Fruit fly (Drosophila melanogaster) whole organism, embryonic: Measurements from ENCODE around the gene Vm34Ca.
A peak's percentile ranks its signal among the peaks of the same experiment; 100 is the strongest.

Experiments used
- Atf6 ChIP-seq: fragments of 200-800 bp; sonication (Bioruptor generic); IDR thresholded peaks from 2 replicates; pipeline ENCODE4 v1.3.6; 2022; ENCODE audit warnings: missing biosample characterization, missing genetic modification characterization
- CG10366 ChIP-seq: fragments of 200-800 bp; sonication (Bioruptor generic); IDR thresholded peaks from 2 replicates; pipeline ENCODE4 v1.3.6; 2022; ENCODE audit warnings: missing biosample characterization, missing genetic modification characterization
- CG10543 ChIP-seq: fragments of 200-800 bp; sonication (Bioruptor generic); optimal IDR thresholded peaks from 3 replicates; lab custom pipeline; 2017; ENCODE audit warnings: missing biosample characterization, mild to moderate bottlenecking, missing genetic modification characterization, moderate library complexity
- CG10979 ChIP-seq: fragments of 200-800 bp; sonication (Bioruptor generic); optimal IDR thresholded peaks from 2 replicates; lab custom pipeline; 2018; ENCODE audit warnings: missing biosample characterization, mild to moderate bottlenecking, missing genetic modification characterization, moderate library complexity
- CG11085 ChIP-seq: fragments of 200-800 bp; sonication (Bioruptor generic); IDR thresholded peaks from 2 replicates; pipeline ENCODE4 v1.3.6; 2022; ENCODE audit warnings: missing biosample characterization, missing genetic modification characterization
- CG14860 ChIP-seq: fragments of 200-800 bp; sonication (Bioruptor generic); IDR thresholded peaks from 3 replicates; pipeline ENCODE4 v1.3.6; 2022; ENCODE audit warnings: missing biosample characterization, missing genetic modification characterization; ENCODE audit not compliant: partially characterized antibody
- CG15479 ChIP-seq: fragments of 200-800 bp; sonication (Bioruptor generic); optimal IDR thresholded peaks from 3 replicates; lab custom pipeline; 2019; ENCODE audit warnings: missing biosample characterization, mild to moderate bottlenecking, missing genetic modification characterization, moderate library complexity
- CG1792 ChIP-seq: fragments of 200-800 bp; sonication (Bioruptor generic); optimal IDR thresholded peaks from 2 replicates; lab custom pipeline; 2016; ENCODE audit warnings: missing biosample characterization, missing genetic modification characterization
- CG18764 ChIP-seq: fragments of 200-800 bp; sonication (Bioruptor generic); optimal IDR thresholded peaks from 3 replicates; lab custom pipeline; 2016; ENCODE audit warnings: missing biosample characterization, missing genetic modification characterization
- CG4730 ChIP-seq: fragments of 200-800 bp; sonication (Bioruptor generic); IDR thresholded peaks from 2 replicates; pipeline ENCODE4 v1.3.6; 2022; ENCODE audit warnings: missing biosample characterization, missing genetic modification characterization
- CG4820 ChIP-seq: fragments of 200-800 bp; sonication (Bioruptor generic); optimal IDR thresholded peaks from 3 replicates; lab custom pipeline; 2016; ENCODE audit warnings: missing biosample characterization, missing genetic modification characterization
- CG4854 ChIP-seq: fragments of 200-800 bp; sonication (Bioruptor generic); optimal IDR thresholded peaks from 2 replicates; lab custom pipeline; 2016; ENCODE audit warnings: missing biosample characterization, missing genetic modification characterization, inconsistent platforms
- CG6175 ChIP-seq: fragments of 200-800 bp; sonication (Bioruptor generic); IDR thresholded peaks from 3 replicates; pipeline ENCODE4 v1.3.6; 2022; ENCODE audit warnings: missing biosample characterization, missing genetic modification characterization
- CG7357 ChIP-seq: fragments of 200-800 bp; sonication (Bioruptor generic); IDR thresholded peaks from 3 replicates; pipeline ENCODE4 v1.3.6; 2022; ENCODE audit warnings: missing biosample characterization, missing genetic modification characterization
- CG8478 ChIP-seq: fragments of >200 bp; optimal IDR thresholded peaks from 2 replicates; lab custom pipeline; 2018
- CG9215 ChIP-seq: fragments of 200-800 bp; sonication (Bioruptor generic); IDR thresholded peaks from 2 replicates; pipeline ENCODE4 v1.3.6; 2022; ENCODE audit warnings: missing biosample characterization, missing genetic modification characterization
- CG9727 ChIP-seq: fragments of 200-800 bp; sonication (Bioruptor generic); optimal IDR thresholded peaks from 3 replicates; lab custom pipeline; 2017; ENCODE audit warnings: missing biosample characterization, mild to moderate bottlenecking, missing genetic modification characterization
- Chrac-16 ChIP-seq: fragments of 200-800 bp; sonication (Bioruptor generic); optimal IDR thresholded peaks from 3 replicates; lab custom pipeline; 2016; ENCODE audit warnings: missing biosample characterization, missing genetic modification characterization
- CrebB ChIP-seq: fragments of 200-800 bp; sonication (Bioruptor generic); optimal IDR thresholded peaks from 3 replicates; lab custom pipeline; 2018; ENCODE audit warnings: missing biosample characterization, mild to moderate bottlenecking, missing genetic modification characterization
- Dip2 ChIP-seq: fragments of 200-800 bp; sonication (Bioruptor generic); IDR thresholded peaks from 2 replicates; pipeline ENCODE4 v1.3.6; 2022; ENCODE audit warnings: missing biosample characterization, missing genetic modification characterization
- Fer2 ChIP-seq: fragments of 200-800 bp; sonication (Bioruptor generic); optimal IDR thresholded peaks from 2 replicates; lab custom pipeline; 2018; ENCODE audit warnings: missing biosample characterization, mild to moderate bottlenecking, missing genetic modification characterization, moderate library complexity
- Kr ChIP-seq: fragments of 200-800 bp; sonication (Bioruptor generic); optimal IDR thresholded peaks from 2 replicates; lab custom pipeline; 2017; ENCODE audit warnings: missing biosample characterization, mild to moderate bottlenecking, missing genetic modification characterization
- Meics ChIP-seq: fragments of 200-800 bp; sonication (Bioruptor generic); optimal IDR thresholded peaks from 2 replicates; lab custom pipeline; 2017; ENCODE audit warnings: missing biosample characterization, mild to moderate bottlenecking, missing genetic modification characterization
- Side ChIP-seq: fragments of 200-800 bp; sonication (Bioruptor generic); optimal IDR thresholded peaks from 2 replicates; lab custom pipeline; 2016; ENCODE audit warnings: missing biosample characterization, missing genetic modification characterization
- Sry-β ChIP-seq: fragments of 200-800 bp; sonication (Bioruptor generic); optimal IDR thresholded peaks from 2 replicates; lab custom pipeline; 2018; ENCODE audit warnings: missing biosample characterization, mild to moderate bottlenecking, missing genetic modification characterization, moderate library complexity
- Taf1 ChIP-seq: fragments of 200-800 bp; sonication (Bioruptor generic); IDR thresholded peaks from 2 replicates; pipeline ENCODE4 v1.3.6; 2022; ENCODE audit warnings: missing biosample characterization, missing genetic modification characterization
- Trl ChIP-seq, 3 experiments: fragments of >200 bp in 2 of 3; fragments of 200-800 bp in 1 of 3; sonication (Bioruptor generic) in 1 of 3; optimal IDR thresholded peaks; 2 replicates in 1 of 3; 3 replicates in 2 of 3; lab custom pipeline; 2016 to 2017; ENCODE audit warnings: missing biosample characterization in 1 of 3, missing genetic modification characterization in 1 of 3
- ase ChIP-seq: fragments of 200-800 bp; sonication (Bioruptor generic); IDR thresholded peaks from 3 replicates; pipeline ENCODE4 v1.3.6; 2022; ENCODE audit warnings: missing biosample characterization, missing genetic modification characterization
- bigmax ChIP-seq: fragments of 200-800 bp; sonication (Bioruptor generic); optimal IDR thresholded peaks from 2 replicates; lab custom pipeline; 2018; ENCODE audit warnings: missing biosample characterization, mild to moderate bottlenecking, missing genetic modification characterization
- crp ChIP-seq, 2 experiments: fragments of 200-800 bp; sonication (Bioruptor generic); optimal IDR thresholded peaks; 2 replicates in 1 of 2; 3 replicates in 1 of 2; lab custom pipeline; 2017; ENCODE audit warnings: missing biosample characterization in 2 of 2, missing genetic modification characterization in 2 of 2, mild to moderate bottlenecking in 1 of 2, moderate library complexity in 1 of 2
- dan ChIP-seq: fragments of 200-800 bp; sonication (Bioruptor generic); IDR thresholded peaks from 2 replicates; pipeline ENCODE4 v1.3.6; 2022; ENCODE audit warnings: missing biosample characterization, missing genetic modification characterization
- dmrt11E ChIP-seq: fragments of 200-800 bp; sonication (Bioruptor generic); optimal IDR thresholded peaks from 3 replicates; lab custom pipeline; 2018; ENCODE audit warnings: missing biosample characterization, mild to moderate bottlenecking, missing genetic modification characterization, moderate library complexity
- ems ChIP-seq: fragments of 200-800 bp; sonication (Bioruptor generic); optimal IDR thresholded peaks from 3 replicates; lab custom pipeline; 2016; ENCODE audit warnings: missing biosample characterization, missing genetic modification characterization
- ftz-f1 ChIP-seq: fragments of 200-800 bp; sonication (Bioruptor generic); optimal IDR thresholded peaks from 2 replicates; lab custom pipeline; 2016; ENCODE audit warnings: missing biosample characterization, missing genetic modification characterization
- gcm ChIP-seq: fragments of 200-800 bp; sonication (Bioruptor generic); optimal IDR thresholded peaks from 2 replicates; lab custom pipeline; 2019; ENCODE audit warnings: missing biosample characterization, mild to moderate bottlenecking, missing genetic modification characterization, moderate library complexity
- gsb-n ChIP-seq: fragments of 200-800 bp; sonication (Bioruptor generic); optimal IDR thresholded peaks from 3 replicates; lab custom pipeline; 2018; ENCODE audit warnings: missing biosample characterization, mild to moderate bottlenecking, missing genetic modification characterization
- hth ChIP-seq: fragments of >200 bp; optimal IDR thresholded peaks from 2 replicates; lab custom pipeline; 2017; ENCODE audit warnings: inconsistent platforms
- insv ChIP-seq, 2 experiments: fragments of 200-800 bp; sonication (Bioruptor generic); optimal IDR thresholded peaks; 3 replicates each; lab custom pipeline; 2016 to 2018; ENCODE audit warnings: missing biosample characterization in 2 of 2, missing genetic modification characterization in 2 of 2
- kah ChIP-seq: fragments of 200-800 bp; sonication (Bioruptor generic); optimal IDR thresholded peaks from 2 replicates; lab custom pipeline; 2018; ENCODE audit warnings: missing biosample characterization, mild to moderate bottlenecking, missing genetic modification characterization
- luna ChIP-seq: fragments of 200-800 bp; sonication (Bioruptor generic); optimal IDR thresholded peaks from 2 replicates; lab custom pipeline; 2016; ENCODE audit warnings: missing biosample characterization, missing genetic modification characterization
- pan ChIP-seq, 4 experiments: fragments of >200 bp in 3 of 4; fragments of 200-800 bp in 1 of 4; sonication (Bioruptor generic) in 1 of 4; optimal IDR thresholded peaks in 3 of 4; IDR thresholded peaks in 1 of 4; 2 replicates each; pipeline versions ENCODE4 v1.3.6 to Lab custom; 2017 to 2022; ENCODE audit warnings: missing biosample characterization in 2 of 4, missing genetic modification characterization in 2 of 4, mixed read lengths in 1 of 4
- phol ChIP-seq: fragments of 200-800 bp; sonication (Bioruptor generic); optimal IDR thresholded peaks from 3 replicates; lab custom pipeline; 2018; ENCODE audit warnings: missing biosample characterization, mild to moderate bottlenecking, missing genetic modification characterization, moderate library complexity
- prd ChIP-seq, 3 experiments: fragments of >200 bp in 2 of 3; fragments of 200-800 bp in 1 of 3; sonication (Bioruptor generic) in 1 of 3; optimal IDR thresholded peaks in 2 of 3; IDR thresholded peaks in 1 of 3; 2 replicates in 2 of 3; 3 replicates in 1 of 3; pipeline versions ENCODE4 v1.3.6 to Lab custom; 2017 to 2022; ENCODE audit warnings: missing biosample characterization in 1 of 3, missing genetic modification characterization in 1 of 3
- rib ChIP-seq: fragments of 200-800 bp; sonication (Bioruptor generic); IDR thresholded peaks from 2 replicates; pipeline ENCODE4 v1.3.6; 2022; ENCODE audit warnings: missing biosample characterization, missing genetic modification characterization
- sens-2 ChIP-seq: fragments of 200-800 bp; sonication (Bioruptor generic); IDR thresholded peaks from 2 replicates; pipeline ENCODE4 v1.3.6; 2022; ENCODE audit warnings: missing biosample characterization, missing genetic modification characterization
- unpg ChIP-seq: fragments of 200-800 bp; sonication (Bioruptor generic); optimal IDR thresholded peaks from 3 replicates; lab custom pipeline; 2018; ENCODE audit warnings: missing biosample characterization, mild to moderate bottlenecking, missing genetic modification characterization, moderate library complexity
- vnd ChIP-seq: fragments of 200-800 bp; sonication (Bioruptor generic); IDR thresholded peaks from 3 replicates; pipeline ENCODE4 v1.3.6; 2022; ENCODE audit warnings: missing biosample characterization, missing genetic modification characterization; ENCODE audit not compliant: partially characterized antibody
- z ChIP-seq: fragments of 200-800 bp; sonication (Bioruptor generic); IDR thresholded peaks from 3 replicates; pipeline ENCODE4 v1.3.6; 2022; ENCODE audit warnings: missing biosample characterization, missing genetic modification characterization
- zfh1 ChIP-seq: fragments of 200-800 bp; sonication (Bioruptor generic); IDR thresholded peaks from 3 replicates; pipeline ENCODE4 v1.3.6; 2022; ENCODE audit warnings: missing biosample characterization, missing genetic modification characterization

Vm34Ca gene

DNA sequence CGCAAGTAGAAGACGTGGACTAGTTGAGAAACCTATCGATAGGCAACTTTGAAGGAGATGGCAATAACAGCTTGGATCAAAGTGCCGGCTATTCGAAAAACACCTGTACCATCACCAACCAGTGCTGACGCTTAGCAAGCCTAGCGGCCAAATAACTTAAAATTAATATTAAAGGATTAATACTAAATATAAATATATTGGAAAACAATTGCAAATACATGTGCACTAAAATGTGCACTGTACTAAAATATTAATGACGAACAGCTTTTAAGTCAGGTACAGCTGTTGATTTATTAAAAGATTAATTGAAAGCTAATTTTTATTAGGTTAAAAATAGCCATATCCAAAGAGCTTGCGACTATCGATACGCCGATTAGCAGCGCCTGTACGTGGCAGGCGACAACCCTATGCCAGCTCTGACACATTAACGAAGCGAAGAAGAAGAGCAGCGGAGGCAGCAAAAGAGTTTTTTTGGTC lies 32.9 kb downstream of the Vm34Ca start, which contains the start of the genes CG9302 and beta'COP (continued):
- peak; percentile 78 for TF ChIP-seq CG9727 (GFP tag; lab: Kevin White, UChicago)
- no peak for TF ChIP-seq Side
- peak; percentile 60; the same call in 1 of the 3 replicates for TF ChIP-seq zfh1
- TF ChIP-seq insv (GFP tag; optimal IDR thresholded peaks at IDR 0.05; lab: Kevin White, UChicago): peak in 1 of 2 experiments; percentile 37
- peak; percentile 67 for TF ChIP-seq dmrt11E (tag; lab: Kevin White, UChicago)
- peak; percentile 46 for TF ChIP-seq CG4820 (GFP tag; lab: Kevin White, UChicago)
- TF ChIP-seq CG6175: no peak
- TF ChIP-seq kah: peak; percentile 7
- no peak for TF ChIP-seq Atf6 (GFP tag; lab: Robert Waterston, UW)
- no peak for TF ChIP-seq CG15479 (GFP tag; lab: Kevin White, UChicago)
- TF ChIP-seq CG10979 (tag; lab: Kevin White, UChicago): peak; percentile 55
- TF ChIP-seq Trl (optimal IDR thresholded peaks at IDR 0.05; lab: Kevin White, UChicago): no peak
- TF ChIP-seq Trl (GFP tag; optimal IDR thresholded peaks at IDR 0.05; lab: Kevin White, UChicago): peak; percentile 22
- no peak for TF ChIP-seq ftz-f1 (GFP tag; lab: Kevin White, UChicago)
- peak; percentile 41; the same call in 1 of the 2 replicates for TF ChIP-seq CG10366 (GFP tag; lab: Robert Waterston, UW)
- TF ChIP-seq CG8478: no peak
- TF ChIP-seq sens-2 (GFP tag; lab: Robert Waterston, UW): no peak
- TF ChIP-seq Taf1 (GFP tag; lab: Robert Waterston, UW): 0 out of 2 replicates have a peak, but pooled peaks have one; percentile 24
- TF ChIP-seq Meics (GFP tag; lab: Kevin White, UChicago): peak; percentile 71
- TF ChIP-seq CG4730 (GFP tag; lab: Robert Waterston, UW): no peak
- TF ChIP-seq CrebB (tag; lab: Kevin White, UChicago): no peak
- 0 out of 2 replicates have a peak, but pooled peaks have one; percentile 23 for TF ChIP-seq rib (GFP tag; lab: Robert Waterston, UW)
- peak; percentile 39 for TF ChIP-seq CG18764
- TF ChIP-seq CG14860 (GFP tag; lab: Robert Waterston, UW): peak; percentile 68; the same call in 2 of the 3 replicates
- TF ChIP-seq CG11085 (GFP tag; lab: Robert Waterston, UW): peak; percentile 50; the same call in 1 of the 2 replicates
- no peak for TF ChIP-seq dan (GFP tag; lab: Robert Waterston, UW)
- peak; percentile 31 for TF ChIP-seq bigmax (GFP tag; lab: Kevin White, UChicago)
- TF ChIP-seq hth (lab: Kevin White, UChicago): no peak
- no peak for TF ChIP-seq gsb-n (tag; lab: Kevin White, UChicago)
- TF ChIP-seq Sry-β (GFP tag; lab: Kevin White, UChicago): peak; percentile 98
- no peak for TF ChIP-seq Kr (GFP tag; lab: Kevin White, UChicago)
- peak; percentile 58 for TF ChIP-seq unpg (GFP tag; lab: Kevin White, UChicago)
- TF ChIP-seq vnd (GFP tag; lab: Robert Waterston, UW): peak; percentile 72; the same call in 2 of the 3 replicates
- TF ChIP-seq z (GFP tag; lab: Robert Waterston, UW): no peak
- peak; percentile 56; the same call in 1 of the 3 replicates for TF ChIP-seq CG7357
- TF ChIP-seq Chrac-16 (GFP tag; lab: Kevin White, UChicago): peak; percentile 66
- TF ChIP-seq ems: no peak
- peak; percentile 84 for TF ChIP-seq CG10543 (GFP tag; lab: Kevin White, UChicago)
- no peak; the same call in 2 of the 3 replicates for TF ChIP-seq ase
- peak in 1 of 2 experiments; percentile 39 for TF ChIP-seq crp (GFP tag; optimal IDR thresholded peaks at IDR 0.05; lab: Kevin White, UChicago)
- TF ChIP-seq CG9215 (GFP tag; lab: Robert Waterston, UW): peak; percentile 74
- TF ChIP-seq prd (optimal IDR thresholded peaks at IDR 0.05; lab: Kevin White, UChicago): no peak
- peak; percentile 75; the same call in 2 of the 3 replicates for TF ChIP-seq prd (GFP tag; IDR thresholded peaks at IDR 0.05; lab: Robert Waterston, UW)
- TF ChIP-seq CG4854: peak; percentile 31
- TF ChIP-seq phol (tag; lab: Kevin White, UChicago): peak; percentile 81
- no peak for TF ChIP-seq Dip2 (GFP tag; lab: Robert Waterston, UW)
- no peak for TF ChIP-seq gcm (GFP tag; lab: Kevin White, UChicago)
- TF ChIP-seq pan (optimal IDR thresholded peaks at IDR 0.05; lab: Kevin White, UChicago): peak in 1 of 2 experiments; percentile 72
- TF ChIP-seq pan (GFP tag; optimal IDR thresholded peaks at IDR 0.05 in 1 of 2, IDR thresholded peaks at IDR 0.05 in 1 of 2): peak; percentile 47 to 72
- no peak for TF ChIP-seq CG1792 (GFP tag; lab: Kevin White, UChicago)
- TF ChIP-seq luna: peak; percentile 19
- peak; percentile 73 for TF ChIP-seq Fer2 (tag; lab: Kevin White, UChicago)
